Fruit fly (Drosophila melanogaster): Measurements from ENCODE around the gene Ttc1.

The Ttc1 gene

DNA sequence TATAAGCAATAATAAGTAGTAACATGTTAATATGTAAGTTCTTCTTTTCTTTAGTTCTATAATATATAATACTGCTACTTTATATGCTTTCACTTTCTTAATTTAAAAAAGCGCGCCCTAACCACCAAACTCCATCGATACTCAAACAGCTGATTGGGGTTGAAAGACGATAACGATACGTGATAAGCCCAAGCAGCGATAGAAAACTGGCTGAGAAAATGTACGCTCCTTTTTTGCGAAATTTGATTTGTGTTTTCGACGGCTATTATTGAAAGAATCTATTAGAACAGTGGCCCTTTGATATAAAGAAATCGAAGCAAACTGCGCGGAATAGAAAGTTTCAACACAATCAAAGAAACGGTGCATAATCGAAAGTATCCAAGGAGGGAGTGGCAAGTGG lies 13.1 kb upstream of the Ttc1 start, which contains the start of gene CG14883 (continued):
- TF ChIP-seq Opbp (GFP tag; IDR thresholded peaks at IDR 0.05; ENCODE audit: partially characterized antibody) (peak; percentile 54; the same call in 1 of the 3 replicates), crp (GFP tag; optimal IDR thresholded peaks at IDR 0.05) (peak in 1 of 2 experiments; percentile 89), sna (GFP tag; IDR thresholded peaks at IDR 0.05; ENCODE audit: partially characterized antibody) (peak; percentile 55; the same call in 1 of the 2 replicates), Xrp1 (GFP tag; IDR thresholded peaks at IDR 0.05) (no peak), CG13287 (GFP tag; IDR thresholded peaks at IDR 0.05; ENCODE audit: partially characterized antibody) (peak; percentile 69), amos (GFP tag; IDR thresholded peaks at IDR 0.05; ENCODE audit: partially characterized antibody) (peak; percentile 44; the same call in 1 of the 2 replicates), CG3995 (GFP tag; optimal IDR thresholded peaks at IDR 0.05) (peak; percentile 75), CG2116 (GFP tag; optimal IDR thresholded peaks at IDR 0.05) (peak; percentile 70), E2f2 (GFP tag; IDR thresholded peaks at IDR 0.05) (peak; percentile 91), Dp (GFP tag; optimal IDR thresholded peaks at IDR 0.05) (peak; percentile 88), MESR4 (GFP tag; optimal IDR thresholded peaks at IDR 0.05) (peak; percentile 81), Sry-δ (GFP tag; optimal IDR thresholded peaks at IDR 0.05) (peak; percentile 27), gt (GFP tag; IDR thresholded peaks at IDR 0.05) (no peak), CG6254 (GFP tag; optimal IDR thresholded peaks at IDR 0.05) (no peak), tin (GFP tag; optimal IDR thresholded peaks at IDR 0.05) (no peak), HLH4C (GFP tag; IDR thresholded peaks at IDR 0.05; ENCODE audit: partially characterized antibody) (peak; percentile 58), nerfin-2 (GFP tag; IDR thresholded peaks at IDR 0.05; ENCODE audit: partially characterized antibody) (peak; percentile 46; the same call in 1 of the 2 replicates), Scr (GFP tag; IDR thresholded peaks at IDR 0.05; ENCODE audit: partially characterized antibody) (peak; percentile 53), bigmax (GFP tag; optimal IDR thresholded peaks at IDR 0.05) (peak; percentile 79), dm (GFP tag; optimal IDR thresholded peaks at IDR 0.05) (no peak), bbx (GFP tag; IDR thresholded peaks at IDR 0.05; ENCODE audit: partially characterized antibody) (peak; percentile 65; the same call in 1 of the 2 replicates), CG8944 (GFP tag; optimal IDR thresholded peaks at IDR 0.05) (no peak), chinmo (GFP tag; IDR thresholded peaks at IDR 0.05; ENCODE audit: partially characterized antibody) (0 out of 4 replicates have a peak, but pooled peaks have one; percentile 14), kah (GFP tag; optimal IDR thresholded peaks at IDR 0.05) (peak; percentile 10), CG34224 (GFP tag; IDR thresholded peaks at IDR 0.05; ENCODE audit: partially characterized antibody) (peak; percentile 72), Dref (GFP tag; IDR thresholded peaks at IDR 0.05) (peak; percentile 69), CG4617 (GFP tag; optimal IDR thresholded peaks at IDR 0.05; ENCODE audit: borderline replicate concordance) (peak; percentile 27), CG9797 (GFP tag; optimal IDR thresholded peaks at IDR 0.05) (peak; percentile 27), Gsc (GFP tag; IDR thresholded peaks at IDR 0.05) (no peak), CG10565 (GFP tag; optimal IDR thresholded peaks at IDR 0.05) (no peak), CG17568 (GFP tag; optimal IDR thresholded peaks at IDR 0.05) (peak; percentile 18), pzg (GFP tag; optimal IDR thresholded peaks at IDR 0.05) (peak; percentile 43), Blimp-1 (GFP tag; optimal IDR thresholded peaks at IDR 0.05) (peak; percentile 98), YL-1 (GFP tag; optimal IDR thresholded peaks at IDR 0.05) (peak; percentile 26)

DNA sequence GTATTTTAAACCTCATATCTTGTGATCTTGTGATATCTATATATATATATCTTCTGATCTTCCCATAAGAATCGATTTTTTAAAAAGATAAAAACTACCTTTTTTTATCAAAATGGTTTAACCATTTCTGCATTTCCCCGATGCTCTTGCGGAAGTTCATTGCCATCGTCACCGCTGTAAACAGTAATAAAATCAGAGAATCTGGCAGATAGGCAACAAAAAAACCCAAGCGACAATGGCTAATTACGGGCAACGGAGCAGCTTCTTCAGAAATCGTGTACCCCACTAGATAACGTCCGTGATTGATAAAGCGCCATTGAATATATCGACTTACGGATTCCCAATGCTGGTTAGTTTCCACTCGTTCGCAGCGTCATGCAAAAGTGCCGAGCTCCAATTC lies 11.4 kb upstream of the Ttc1 start, which contains the start of gene CG10405:
TSS of gene CG10405 (plus strand) at position 301 of the 400 bp plus-strand sequence.
- TF ChIP-seq shn (GFP tag; optimal IDR thresholded peaks at IDR 0.05) (no peak), sens (GFP tag) (peak; percentile 31)

DNA sequence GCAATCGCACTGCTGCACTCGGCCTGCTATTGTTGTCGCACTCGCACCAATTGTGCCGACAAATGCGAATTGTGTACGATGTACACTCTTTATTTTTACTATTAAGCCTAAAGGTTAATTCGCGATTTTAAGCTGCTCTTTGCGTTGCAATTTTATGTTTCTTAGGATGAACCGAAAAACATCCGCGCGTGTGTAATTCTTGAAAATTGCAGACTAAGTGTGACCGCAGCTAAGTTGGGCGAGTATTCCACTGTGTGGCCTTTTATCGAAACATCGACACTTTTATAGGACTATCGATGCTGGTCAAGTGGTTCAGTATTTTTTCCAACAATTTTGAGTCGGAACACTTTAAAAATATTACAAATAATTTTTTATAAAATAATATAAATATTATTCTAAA lies 10.8 kb upstream of the Ttc1 start, which contains the start of gene Pak3:
TSS of gene Pak3 (minus strand) at position 225 of the 400 bp plus-strand sequence.
- TF ChIP-seq CG9797 (GFP tag; optimal IDR thresholded peaks at IDR 0.05): peak; percentile 86
- peak in 1 of 2 experiments; percentile 49 for TF ChIP-seq crp (GFP tag; optimal IDR thresholded peaks at IDR 0.05)
- TF ChIP-seq sim (GFP tag; IDR thresholded peaks at IDR 0.05): no peak
- peak; percentile 90 for TF ChIP-seq CG14710 (tag; optimal IDR thresholded peaks at IDR 0.05)
- TF ChIP-seq Awh (GFP tag; IDR thresholded peaks at IDR 0.05): 0 out of 2 replicates have a peak, but pooled peaks have one; percentile 10
- peak; percentile 28 for TF ChIP-seq Nf-YB (GFP tag; optimal IDR thresholded peaks at IDR 0.05)
- no peak for TF ChIP-seq dan (GFP tag; IDR thresholded peaks at IDR 0.05)
- peak; percentile 32 for TF ChIP-seq Lhr (GFP tag; optimal IDR thresholded peaks at IDR 0.05)
- TF ChIP-seq stwl (tag; optimal IDR thresholded peaks at IDR 0.05): peak; percentile 77
- TF ChIP-seq CG3847 (GFP tag; IDR thresholded peaks at IDR 0.05): peak; percentile 39; the same call in 1 of the 2 replicates
- TF ChIP-seq row (GFP tag; IDR thresholded peaks at IDR 0.05): peak; percentile 51; the same call in 1 of the 3 replicates
- TF ChIP-seq CG4360 (GFP tag; IDR thresholded peaks at IDR 0.05): no peak
- TF ChIP-seq Nf-YC (tag; optimal IDR thresholded peaks at IDR 0.05): peak; percentile 12

All from whole organism, embryonic.